Fruit fly (Drosophila melanogaster) whole organism, embryonic: ENCODE data around the gene CG7377.
A peak's percentile ranks its signal among the peaks of the same experiment; 100 is the strongest.

ENCODE experiments used
- Aef1 ChIP-seq: fragments of 200-800 bp; sonication (Bioruptor generic); IDR thresholded peaks from 3 replicates; pipeline ENCODE4 v1.3.6; 2022; ENCODE audit warnings: missing biosample characterization, missing genetic modification characterization
- Bdp1 ChIP-seq: fragments of 200-800 bp; sonication (Bioruptor generic); optimal IDR thresholded peaks from 3 replicates; lab custom pipeline; 2016; ENCODE audit warnings: missing biosample characterization, missing genetic modification characterization
- CG10267 ChIP-seq: fragments of 200-800 bp; sonication (Bioruptor generic); optimal IDR thresholded peaks from 2 replicates; lab custom pipeline; 2018; ENCODE audit warnings: missing biosample characterization, mild to moderate bottlenecking, missing genetic modification characterization, moderate library complexity
- CG11560 ChIP-seq: fragments of 200-800 bp; sonication (Bioruptor generic); IDR thresholded peaks from 3 replicates; pipeline ENCODE4 v1.3.6; 2022; ENCODE audit warnings: missing biosample characterization, missing genetic modification characterization
- CG13424 ChIP-seq: fragments of 200-800 bp; sonication (Bioruptor generic); optimal IDR thresholded peaks from 2 replicates; lab custom pipeline; 2019; ENCODE audit warnings: missing biosample characterization, mild to moderate bottlenecking, missing genetic modification characterization, moderate library complexity
- CG13894 ChIP-seq: fragments of 200-800 bp; sonication (Bioruptor generic); optimal IDR thresholded peaks from 3 replicates; lab custom pipeline; 2018; ENCODE audit warnings: missing biosample characterization, mild to moderate bottlenecking, missing genetic modification characterization, moderate library complexity
- CG14710 ChIP-seq: fragments of 200-800 bp; sonication (Bioruptor generic); optimal IDR thresholded peaks from 3 replicates; lab custom pipeline; 2019; ENCODE audit warnings: missing biosample characterization, mild to moderate bottlenecking, missing genetic modification characterization, moderate library complexity
- CG14965 ChIP-seq: fragments of 200-800 bp; sonication (Bioruptor generic); optimal IDR thresholded peaks from 2 replicates; lab custom pipeline; 2016; ENCODE audit warnings: missing biosample characterization, missing genetic modification characterization, borderline replicate concordance
- CG16815 ChIP-seq: fragments of 200-800 bp; sonication (Bioruptor generic); optimal IDR thresholded peaks from 3 replicates; lab custom pipeline; 2017; ENCODE audit warnings: missing biosample characterization, mild to moderate bottlenecking, missing genetic modification characterization
- CG17328 ChIP-seq: fragments of 200-800 bp; sonication (Bioruptor generic); IDR thresholded peaks from 2 replicates; pipeline ENCODE4 v1.3.6; 2022; ENCODE audit warnings: missing biosample characterization, missing genetic modification characterization
- CG17385 ChIP-seq: fragments of 200-800 bp; sonication (Bioruptor generic); optimal IDR thresholded peaks from 3 replicates; lab custom pipeline; 2018; ENCODE audit warnings: missing biosample characterization, mild to moderate bottlenecking, missing genetic modification characterization
- CG17568 ChIP-seq: fragments of 200-800 bp; sonication (Bioruptor generic); optimal IDR thresholded peaks from 2 replicates; lab custom pipeline; 2018; ENCODE audit warnings: missing biosample characterization, mild to moderate bottlenecking, missing genetic modification characterization, moderate library complexity
- CG2875 ChIP-seq: fragments of 200-800 bp; sonication (Bioruptor generic); optimal IDR thresholded peaks from 2 replicates; lab custom pipeline; 2017; ENCODE audit warnings: missing biosample characterization, mild to moderate bottlenecking, missing genetic modification characterization, missing genetic modification reagents
- CG33557 ChIP-seq: fragments of 200-800 bp; sonication (Bioruptor generic); optimal IDR thresholded peaks from 2 replicates; lab custom pipeline; 2019; ENCODE audit warnings: missing biosample characterization, mild to moderate bottlenecking, missing genetic modification characterization, moderate library complexity
- CG3407 ChIP-seq: fragments of 200-800 bp; sonication (Bioruptor generic); optimal IDR thresholded peaks from 2 replicates; lab custom pipeline; 2018; ENCODE audit warnings: missing biosample characterization, mild to moderate bottlenecking, missing genetic modification characterization
- CG4328 ChIP-seq: fragments of 200-800 bp; sonication (Bioruptor generic); optimal IDR thresholded peaks from 3 replicates; lab custom pipeline; 2017; ENCODE audit warnings: missing biosample characterization, missing genetic modification reagents, missing genetic modification characterization
- CG43689 ChIP-seq: fragments of 200-800 bp; sonication (Bioruptor generic); IDR thresholded peaks from 2 replicates; pipeline ENCODE4 v1.3.6; 2022; ENCODE audit warnings: missing biosample characterization, missing genetic modification characterization
- CG4854 ChIP-seq: fragments of 200-800 bp; sonication (Bioruptor generic); optimal IDR thresholded peaks from 2 replicates; lab custom pipeline; 2016; ENCODE audit warnings: missing biosample characterization, missing genetic modification characterization, inconsistent platforms
- CG6654 ChIP-seq: fragments of 200-800 bp; sonication (Bioruptor generic); optimal IDR thresholded peaks from 2 replicates; lab custom pipeline; 2017; ENCODE audit warnings: missing biosample characterization, mild to moderate bottlenecking, missing genetic modification characterization
- CG6689 ChIP-seq: fragments of 200-800 bp; sonication (Bioruptor generic); IDR thresholded peaks from 2 replicates; pipeline ENCODE4 v1.3.6; 2022; ENCODE audit warnings: missing biosample characterization, missing genetic modification characterization
- CG7357 ChIP-seq: fragments of 200-800 bp; sonication (Bioruptor generic); IDR thresholded peaks from 3 replicates; pipeline ENCODE4 v1.3.6; 2022; ENCODE audit warnings: missing biosample characterization, missing genetic modification characterization
- CG8944 ChIP-seq: fragments of 200-800 bp; sonication (Bioruptor generic); optimal IDR thresholded peaks from 3 replicates; lab custom pipeline; 2016; ENCODE audit warnings: missing biosample characterization, missing genetic modification characterization
- Elba2 ChIP-seq: fragments of 200-800 bp; sonication (Bioruptor generic); optimal IDR thresholded peaks from 3 replicates; lab custom pipeline; 2016; ENCODE audit warnings: missing biosample characterization, missing genetic modification characterization
- Hey ChIP-seq: fragments of 200-800 bp; sonication (Bioruptor generic); optimal IDR thresholded peaks from 3 replicates; lab custom pipeline; 2018; ENCODE audit warnings: missing biosample characterization, mild to moderate bottlenecking, missing genetic modification characterization
- HmgD ChIP-seq: fragments of 200-800 bp; sonication (Bioruptor generic); optimal IDR thresholded peaks from 3 replicates; lab custom pipeline; 2016; ENCODE audit warnings: missing biosample characterization, missing genetic modification characterization
- Hmr ChIP-seq: fragments of 200-800 bp; sonication (Bioruptor generic); optimal IDR thresholded peaks from 3 replicates; lab custom pipeline; 2017; ENCODE audit warnings: mild to moderate bottlenecking, missing biosample characterization, missing genetic modification reagents, missing genetic modification characterization
- Jarid2 ChIP-seq: fragments of 200-800 bp; sonication (Bioruptor generic); optimal IDR thresholded peaks from 3 replicates; lab custom pipeline; 2017; ENCODE audit warnings: mild to moderate bottlenecking, missing biosample characterization, missing genetic modification reagents, missing genetic modification characterization
- Sin3A ChIP-seq: fragments of >200 bp; optimal IDR thresholded peaks from 2 replicates; lab custom pipeline; 2018
- Ssrp ChIP-seq: fragments of 200-800 bp; sonication (Bioruptor generic); optimal IDR thresholded peaks from 2 replicates; lab custom pipeline; 2018; ENCODE audit warnings: missing biosample characterization, mild to moderate bottlenecking, missing genetic modification characterization, moderate library complexity
- abd-A ChIP-seq: fragments of 200-800 bp; sonication (Bioruptor generic); optimal IDR thresholded peaks from 3 replicates; lab custom pipeline; 2019; ENCODE audit warnings: missing biosample characterization, mild to moderate bottlenecking, missing genetic modification characterization, moderate library complexity
- ac ChIP-seq: fragments of 200-800 bp; sonication (Bioruptor generic); optimal IDR thresholded peaks from 3 replicates; lab custom pipeline; 2017; ENCODE audit warnings: missing biosample characterization, mild to moderate bottlenecking, missing genetic modification characterization
- az2 ChIP-seq: fragments of 200-800 bp; sonication (Bioruptor generic); optimal IDR thresholded peaks from 3 replicates; lab custom pipeline; 2016; ENCODE audit warnings: missing biosample characterization, missing genetic modification characterization
- bsh ChIP-seq, 2 experiments: fragments of 200-800 bp; sonication (Bioruptor generic); optimal IDR thresholded peaks; 2 replicates each; lab custom pipeline; 2017 to 2018; ENCODE audit warnings: mild to moderate bottlenecking in 2 of 2, missing biosample characterization in 2 of 2, missing genetic modification characterization in 2 of 2, moderate library complexity in 1 of 2
- ci ChIP-seq: fragments of 200-800 bp; sonication (Bioruptor generic); IDR thresholded peaks from 3 replicates; pipeline ENCODE4 v1.3.6; 2022; ENCODE audit warnings: missing biosample characterization, missing genetic modification characterization
- croc ChIP-seq: fragments of 200-800 bp; sonication (Bioruptor generic); conservative IDR thresholded peaks from 3 replicates; pipeline ENCODE4 v1.3.6; 2022; ENCODE audit warnings: missing biosample characterization, missing genetic modification characterization
- gem ChIP-seq: fragments of 200-800 bp; sonication (Bioruptor generic); optimal IDR thresholded peaks from 2 replicates; lab custom pipeline; 2019; ENCODE audit warnings: missing biosample characterization, mild to moderate bottlenecking, missing genetic modification characterization, moderate library complexity
- hbn ChIP-seq: fragments of 200-800 bp; sonication (Bioruptor generic); IDR thresholded peaks from 2 replicates; pipeline ENCODE4 v1.3.6; 2022; ENCODE audit warnings: missing biosample characterization, missing genetic modification characterization; ENCODE audit not compliant: partially characterized antibody
- lab ChIP-seq: fragments of 200-800 bp; sonication (Bioruptor generic); optimal IDR thresholded peaks from 3 replicates; lab custom pipeline; 2017; ENCODE audit warnings: missing biosample characterization, missing genetic modification characterization, mild to moderate bottlenecking, moderate library complexity, missing genetic modification reagents
- peb ChIP-seq: fragments of 200-800 bp; sonication (Bioruptor generic); IDR thresholded peaks from 2 replicates; pipeline ENCODE4 v1.3.6; 2022; ENCODE audit warnings: missing biosample characterization, missing genetic modification characterization
- pfk ChIP-seq: fragments of 200-800 bp; sonication (Bioruptor generic); optimal IDR thresholded peaks from 2 replicates; lab custom pipeline; 2018; ENCODE audit warnings: missing biosample characterization, mild to moderate bottlenecking, missing genetic modification characterization, moderate library complexity
- pnt ChIP-seq: fragments of 200-800 bp; sonication (Bioruptor generic); optimal IDR thresholded peaks from 3 replicates; lab custom pipeline; 2016; ENCODE audit warnings: missing biosample characterization, missing genetic modification characterization
- run ChIP-seq: fragments of 200-800 bp; sonication (Bioruptor generic); optimal IDR thresholded peaks from 3 replicates; lab custom pipeline; 2018; ENCODE audit warnings: missing biosample characterization, mild to moderate bottlenecking, missing genetic modification characterization
- scrt ChIP-seq: fragments of 200-800 bp; sonication (Bioruptor generic); optimal IDR thresholded peaks from 2 replicates; lab custom pipeline; 2018; ENCODE audit warnings: missing biosample characterization, mild to moderate bottlenecking, missing genetic modification characterization, moderate library complexity
- sqz ChIP-seq: fragments of 200-800 bp; sonication (Bioruptor generic); optimal IDR thresholded peaks from 3 replicates; lab custom pipeline; 2018; ENCODE audit warnings: missing biosample characterization, mild to moderate bottlenecking, missing genetic modification characterization
- tna ChIP-seq: fragments of 200-800 bp; sonication (Bioruptor generic); IDR thresholded peaks from 2 replicates; pipeline ENCODE4 v1.3.6; 2022; ENCODE audit warnings: missing biosample characterization, missing genetic modification characterization; ENCODE audit not compliant: partially characterized antibody
- vvl ChIP-seq: fragments of 200-800 bp; sonication (Bioruptor generic); IDR thresholded peaks from 2 replicates; pipeline ENCODE4 v1.3.6; 2022; ENCODE audit warnings: missing biosample characterization, missing genetic modification characterization
- z ChIP-seq: fragments of 200-800 bp; sonication (Bioruptor generic); IDR thresholded peaks from 3 replicates; pipeline ENCODE4 v1.3.6; 2022; ENCODE audit warnings: missing biosample characterization, missing genetic modification characterization
- zfh2 ChIP-seq: fragments of 200-800 bp; sonication (Bioruptor generic); optimal IDR thresholded peaks from 2 replicates; lab custom pipeline; 2016; ENCODE audit warnings: missing biosample characterization, missing genetic modification characterization

Gene CG7377

DNA sequence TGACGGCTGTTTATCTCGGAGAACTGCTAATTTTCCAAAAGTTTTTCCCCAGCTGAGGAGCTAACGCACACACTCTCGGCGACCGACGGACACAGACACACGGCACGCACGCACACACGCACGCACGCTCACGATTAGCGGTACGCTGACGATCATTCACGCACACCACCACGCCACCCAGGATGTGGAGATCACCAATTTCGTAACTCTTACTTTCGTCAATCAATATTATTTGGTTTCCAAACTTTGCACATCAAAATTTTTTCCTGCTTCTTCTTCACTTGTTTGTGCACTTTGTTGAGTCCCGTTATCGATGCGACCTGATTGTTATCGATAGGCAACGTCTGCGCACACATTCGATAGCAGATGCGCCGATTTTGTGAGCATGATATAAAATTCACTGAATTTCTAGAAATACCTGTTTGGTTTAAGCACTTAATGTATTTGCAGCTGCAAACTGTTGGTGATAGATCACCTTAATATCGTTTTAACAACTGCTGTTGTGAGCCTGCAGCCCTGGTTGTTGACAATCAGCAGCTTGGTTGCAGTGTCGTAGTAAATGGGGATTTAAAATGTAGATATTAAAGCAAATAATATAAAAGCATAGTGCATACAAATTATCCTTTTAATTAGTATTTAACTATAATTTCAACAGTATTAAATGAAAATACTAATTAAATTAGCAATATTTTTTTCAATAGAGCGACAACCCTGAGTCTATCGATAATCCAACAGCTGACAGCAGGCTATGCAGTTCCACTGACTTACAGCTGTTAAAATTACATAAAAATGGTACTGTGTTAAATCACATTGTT lies 27.3 kb upstream of the CG7377 start, which contains the start of the genes CG7394 and Mob2 (continued):
- TF ChIP-seq pfk: peak; percentile 7
- peak; percentile 71 for TF ChIP-seq CG33557 (GFP tag; lab: Kevin White, UChicago)
- peak; percentile 64 for TF ChIP-seq CG8944 (GFP tag; lab: Kevin White, UChicago)
- TF ChIP-seq Elba2 (GFP tag; lab: Kevin White, UChicago): peak; percentile 64
- peak; percentile 44 for TF ChIP-seq sqz (GFP tag; lab: Kevin White, UChicago)
- TF ChIP-seq CG14965: peak; percentile 9
- peak; percentile 62 for TF ChIP-seq CG3407 (GFP tag; lab: Kevin White, UChicago)
- TF ChIP-seq CG7357 (GFP tag; lab: Robert Waterston, UW): peak; percentile 80
- peak; percentile 93 for TF ChIP-seq CG13424 (tag; lab: Kevin White, UChicago)
- peak; percentile 37 for TF ChIP-seq CG2875 (GFP tag; lab: Kevin White, UChicago)
- TF ChIP-seq run (tag; lab: Kevin White, UChicago): no peak
- peak; percentile 70 for TF ChIP-seq CG13894 (tag; lab: Kevin White, UChicago)
- peak; percentile 80 for TF ChIP-seq Bdp1 (GFP tag; lab: Kevin White, UChicago)
- TF ChIP-seq scrt: peak; percentile 64
- peak; percentile 90 for TF ChIP-seq Aef1 (GFP tag; lab: Robert Waterston, UW)
- TF ChIP-seq HmgD (GFP tag; lab: Kevin White, UChicago): peak; percentile 12
- peak; percentile 88 for TF ChIP-seq ci (GFP tag; lab: Robert Waterston, UW)
- TF ChIP-seq CG10267 (tag; lab: Kevin White, UChicago): peak; percentile 85
- peak; percentile 95 for TF ChIP-seq CG17385 (GFP tag; lab: Kevin White, UChicago)
- TF ChIP-seq pnt: peak; percentile 37
- TF ChIP-seq az2 (GFP tag; lab: Kevin White, UChicago): peak; percentile 92
- peak; percentile 94 for TF ChIP-seq gem (tag; lab: Kevin White, UChicago)
- TF ChIP-seq peb: peak; percentile 72
- TF ChIP-seq CG43689 (GFP tag; lab: Robert Waterston, UW): peak; percentile 53; the same call in 1 of the 2 replicates
- peak; percentile 88 for TF ChIP-seq Hmr (GFP tag; lab: Kevin White, UChicago)
- TF ChIP-seq ac: peak; percentile 15
- peak; percentile 62; the same call in 2 of the 3 replicates for TF ChIP-seq z (GFP tag; lab: Robert Waterston, UW)
- peak; percentile 86 for TF ChIP-seq Ssrp (tag; lab: Kevin White, UChicago)
- peak; percentile 82; the same call in 2 of the 3 replicates for TF ChIP-seq CG11560 (tag; lab: Robert Waterston, UW)
- peak; percentile 28 for TF ChIP-seq CG6654 (GFP tag; lab: Kevin White, UChicago)
- TF ChIP-seq abd-A (tag; lab: Kevin White, UChicago): peak; percentile 75
- peak; percentile 80 for TF ChIP-seq CG16815
- TF ChIP-seq bsh (GFP tag; optimal IDR thresholded peaks at IDR 0.05; lab: Kevin White, UChicago): peak in 1 of 2 experiments; percentile 94
- TF ChIP-seq Sin3A: peak; percentile 92
- peak; percentile 67 for TF ChIP-seq Hey (tag; lab: Kevin White, UChicago)
- peak; percentile 85 for TF ChIP-seq CG4328 (GFP tag; lab: Kevin White, UChicago)
- peak; percentile 90 for TF ChIP-seq lab (GFP tag; lab: Kevin White, UChicago)
- TF ChIP-seq tna (GFP tag; lab: Robert Waterston, UW): peak; percentile 79
- TF ChIP-seq vvl: peak; percentile 94
- TF ChIP-seq Jarid2 (GFP tag; lab: Kevin White, UChicago): peak; percentile 30
- TF ChIP-seq CG14710 (tag; lab: Kevin White, UChicago): peak; percentile 92
- peak; percentile 81; the same call in 1 of the 2 replicates for TF ChIP-seq hbn (GFP tag; lab: Robert Waterston, UW)
- peak; percentile 87 for TF ChIP-seq CG4854
- TF ChIP-seq zfh2 (GFP tag; lab: Kevin White, UChicago): peak; percentile 80
- TF ChIP-seq CG17328 (GFP tag; lab: Robert Waterston, UW): peak; percentile 92
- TF ChIP-seq croc (GFP tag; lab: Robert Waterston, UW): peak; percentile 64
- peak; percentile 74 for TF ChIP-seq CG17568 (GFP tag; lab: Kevin White, UChicago)
- TF ChIP-seq CG6689 (GFP tag; lab: Robert Waterston, UW): peak; percentile 90
